Fruit fly (Drosophila melanogaster): Measurements from ENCODE around the gene Mrgn1.

Mrgn1 gene

dm6 chrX:13736174-13736482 lies 14.4 kb upstream of the Mrgn1 start, which contains the start of gene g:
g (minus strand) TSS chrX:13736278.
- no peak for TF ChIP-seq ttk (optimal IDR thresholded peaks at IDR 0.05)
- TF ChIP-seq Myc (optimal IDR thresholded peaks at IDR 0.05), result no peak
- no peak for TF ChIP-seq Sin3A (optimal IDR thresholded peaks at IDR 0.05)
- no peak for TF ChIP-seq psq (optimal IDR thresholded peaks at IDR 0.05)
- no peak for TF ChIP-seq h (optimal IDR thresholded peaks at IDR 0.05)
- TF ChIP-seq insv (optimal IDR thresholded peaks at IDR 0.05), result no peak

- TF ChIP-seq Sin3A (optimal IDR thresholded peaks at IDR 0.05) (no peak), ttk (optimal IDR thresholded peaks at IDR 0.05) (no peak), h (optimal IDR thresholded peaks at IDR 0.05) (no peak), insv (optimal IDR thresholded peaks at IDR 0.05) (no peak), psq (optimal IDR thresholded peaks at IDR 0.05) (no peak), Myc (optimal IDR thresholded peaks at IDR 0.05) (no peak)
These were observed 13.8 kb upstream of the Mrgn1 start for dm6 chrX:13735322-13736173.

DNA sequence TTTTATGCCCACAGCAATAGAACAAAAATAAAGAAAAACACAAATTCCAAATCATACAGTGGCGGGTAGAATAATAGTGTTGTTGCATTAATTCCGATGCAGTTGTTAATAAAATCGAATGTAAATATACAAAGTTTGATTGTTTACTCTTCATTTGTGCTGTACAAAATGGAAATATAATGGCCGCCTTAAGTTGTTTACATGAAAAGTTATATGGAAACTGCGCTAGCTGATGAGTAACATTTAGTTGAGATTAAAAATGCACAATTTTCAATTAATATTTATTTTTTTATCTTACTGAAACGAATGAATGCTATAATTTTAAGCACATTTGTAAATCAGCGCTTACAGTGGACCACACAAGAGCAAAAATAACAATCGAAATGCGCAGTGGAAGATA lies 13.1 kb upstream of the Mrgn1 start:
- TF ChIP-seq insv (optimal IDR thresholded peaks at IDR 0.05) (no peak), Sin3A (optimal IDR thresholded peaks at IDR 0.05) (no peak), ttk (optimal IDR thresholded peaks at IDR 0.05) (no peak), Myc (optimal IDR thresholded peaks at IDR 0.05) (no peak), h (optimal IDR thresholded peaks at IDR 0.05) (no peak), psq (optimal IDR thresholded peaks at IDR 0.05) (no peak)

dm6 chrX:13717982-13718402 lies 3.8 kb downstream of the Mrgn1 start, which contains the start of gene Nadsyn:
Nadsyn (minus strand) TSS chrX:13718285.
- TF ChIP-seq h (optimal IDR thresholded peaks at IDR 0.05) (no peak), Myc (optimal IDR thresholded peaks at IDR 0.05) (no peak), psq (optimal IDR thresholded peaks at IDR 0.05) (no peak), Sin3A (optimal IDR thresholded peaks at IDR 0.05) (no peak), ttk (optimal IDR thresholded peaks at IDR 0.05) (no peak), insv (optimal IDR thresholded peaks at IDR 0.05) (no peak)

DNA sequence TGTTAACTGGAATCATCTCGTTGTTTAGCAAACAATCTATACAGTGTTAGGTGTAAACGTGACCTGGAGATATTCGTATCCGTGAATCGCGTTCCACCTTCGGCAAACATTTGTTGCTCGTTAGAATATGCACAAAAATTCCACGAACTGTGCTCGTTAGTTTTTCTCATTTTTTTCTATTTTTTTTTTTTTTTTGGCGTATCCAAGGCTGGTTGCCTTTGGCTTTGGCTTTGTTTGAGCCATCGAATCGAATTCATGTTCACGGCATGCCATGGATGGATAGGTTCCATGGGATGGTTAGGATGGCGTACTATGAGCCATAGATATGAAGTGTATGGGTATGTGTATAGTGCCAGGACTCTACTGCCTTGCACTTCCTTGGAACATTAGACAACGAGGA lies 22.1 kb downstream of the Mrgn1 start:
- TF ChIP-seq psq (optimal IDR thresholded peaks at IDR 0.05), result no peak
- no peak for TF ChIP-seq Sin3A (optimal IDR thresholded peaks at IDR 0.05)
- TF ChIP-seq ttk (optimal IDR thresholded peaks at IDR 0.05), result no peak
- TF ChIP-seq insv (optimal IDR thresholded peaks at IDR 0.05), result no peak
- no peak for TF ChIP-seq h (optimal IDR thresholded peaks at IDR 0.05)
- TF ChIP-seq Myc (optimal IDR thresholded peaks at IDR 0.05), result no peak

DNA sequence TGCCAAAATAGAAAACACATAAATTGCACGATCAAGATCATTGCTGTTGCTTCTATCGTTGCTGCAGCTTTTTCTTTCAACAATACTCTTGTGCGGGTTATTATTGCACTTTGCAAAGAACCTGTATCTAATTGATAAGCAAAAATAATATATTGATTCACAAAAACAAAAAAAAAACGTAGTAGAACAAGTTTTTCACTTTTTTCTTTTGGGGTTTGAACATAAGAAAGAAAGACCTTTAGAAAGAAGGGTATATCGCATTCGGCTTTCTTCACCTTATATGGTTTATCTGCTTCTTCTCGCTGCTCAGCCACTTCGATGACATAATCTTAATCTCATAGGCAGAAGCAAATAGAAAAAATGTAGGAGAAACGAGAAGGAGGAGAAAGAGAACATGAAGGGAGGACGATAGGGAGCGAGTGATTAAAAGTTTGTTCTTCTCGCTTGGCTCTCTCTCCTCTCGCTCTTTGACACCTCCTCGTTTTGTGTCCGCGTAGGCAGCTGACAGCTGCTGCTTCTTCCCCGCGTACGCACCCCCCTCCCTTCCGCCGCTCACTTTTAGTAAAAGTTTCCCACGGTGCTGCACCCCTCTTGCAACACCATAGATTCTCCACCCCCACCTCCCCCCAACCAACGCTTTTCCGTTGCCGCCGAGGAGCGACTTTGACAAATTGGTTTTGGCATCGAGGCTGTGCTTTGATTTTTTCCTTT lies 22.9 kb downstream of the Mrgn1 start:
- no peak for TF ChIP-seq h (optimal IDR thresholded peaks at IDR 0.05)
- no peak for TF ChIP-seq Myc (optimal IDR thresholded peaks at IDR 0.05)
- TF ChIP-seq insv (optimal IDR thresholded peaks at IDR 0.05), result no peak
- TF ChIP-seq psq (optimal IDR thresholded peaks at IDR 0.05), result no peak
- no peak for TF ChIP-seq Sin3A (optimal IDR thresholded peaks at IDR 0.05)
- TF ChIP-seq ttk (optimal IDR thresholded peaks at IDR 0.05), result no peak

DNA sequence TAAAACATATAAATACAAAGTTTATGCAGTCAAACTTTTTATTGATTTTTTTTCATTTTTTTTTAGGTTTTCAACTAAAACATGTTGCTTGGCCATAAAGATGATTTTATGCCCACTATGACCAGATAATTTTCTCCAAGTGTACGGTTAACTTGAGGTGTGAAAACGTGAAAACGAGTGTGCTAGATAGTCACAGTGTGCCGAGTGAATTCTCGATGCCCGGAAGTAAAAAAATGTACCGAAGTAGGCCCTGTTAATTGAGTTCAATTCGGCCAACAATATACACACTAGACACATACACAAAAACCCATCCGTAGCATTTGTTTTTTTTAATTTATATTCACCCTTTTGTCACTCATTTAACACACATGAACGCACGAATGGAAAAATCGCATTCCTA lies 29.8 kb downstream of the Mrgn1 start, which contains the start of gene Nna1:
Gene Nna1 (plus strand): TSS at position 301 of the 400 bp plus-strand sequence.
- TF ChIP-seq h (optimal IDR thresholded peaks at IDR 0.05) (no peak), psq (optimal IDR thresholded peaks at IDR 0.05) (no peak), ttk (optimal IDR thresholded peaks at IDR 0.05) (no peak), insv (optimal IDR thresholded peaks at IDR 0.05) (no peak), Sin3A (optimal IDR thresholded peaks at IDR 0.05) (no peak), Myc (optimal IDR thresholded peaks at IDR 0.05) (no peak)

DNA sequence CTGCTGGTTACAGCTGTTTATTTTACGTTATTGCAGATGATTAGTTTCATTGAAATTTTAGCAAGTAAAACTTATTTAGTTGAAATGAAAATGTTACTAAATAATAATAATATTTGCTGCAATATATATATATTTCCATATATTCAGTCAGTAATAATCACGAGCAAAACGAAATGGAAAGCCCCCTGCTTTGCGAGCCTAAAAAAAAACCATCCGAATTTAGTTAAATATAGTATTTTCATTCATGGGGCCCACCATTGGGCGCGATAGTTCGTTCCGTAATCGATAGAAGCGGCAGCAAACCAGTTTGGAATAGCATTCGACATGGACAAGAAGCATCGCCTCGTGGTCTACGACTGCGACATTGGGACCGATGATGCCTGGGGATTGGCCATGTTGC lies 39.1 kb downstream of the Mrgn1 start, which contains the start of gene CG11158:
Gene CG11158 (plus strand): TSS at position 301 of the 400 bp plus-strand sequence.
- no peak for TF ChIP-seq h (optimal IDR thresholded peaks at IDR 0.05)
- no peak for TF ChIP-seq psq (optimal IDR thresholded peaks at IDR 0.05)
- no peak for TF ChIP-seq insv (optimal IDR thresholded peaks at IDR 0.05)
- no peak for TF ChIP-seq Sin3A (optimal IDR thresholded peaks at IDR 0.05)
- TF ChIP-seq ttk (optimal IDR thresholded peaks at IDR 0.05), result no peak
- TF ChIP-seq Myc (optimal IDR thresholded peaks at IDR 0.05), result no peak

DNA sequence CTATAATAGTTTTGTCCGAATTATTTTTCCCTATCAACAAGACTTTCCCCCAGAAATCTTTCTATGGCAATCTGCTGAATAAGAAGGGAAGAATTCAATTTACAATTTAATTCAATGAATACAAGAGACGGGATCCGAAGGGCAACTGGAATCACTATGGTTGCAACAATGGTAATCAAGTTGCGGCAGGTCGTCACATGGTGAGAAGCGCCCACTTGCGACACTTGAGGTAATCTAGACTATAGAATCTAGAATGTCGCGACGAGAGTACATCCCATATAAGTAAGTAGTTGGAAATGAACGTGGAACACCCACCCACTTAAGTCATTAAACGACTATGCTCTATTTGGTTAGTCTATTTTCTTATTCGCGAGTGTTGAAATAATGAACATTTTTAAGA lies 39.9 kb downstream of the Mrgn1 start:
- TF ChIP-seq ttk (optimal IDR thresholded peaks at IDR 0.05), result no peak
- TF ChIP-seq Sin3A (optimal IDR thresholded peaks at IDR 0.05), result no peak
- TF ChIP-seq Myc (optimal IDR thresholded peaks at IDR 0.05), result no peak
- TF ChIP-seq h (optimal IDR thresholded peaks at IDR 0.05), result no peak

DNA sequence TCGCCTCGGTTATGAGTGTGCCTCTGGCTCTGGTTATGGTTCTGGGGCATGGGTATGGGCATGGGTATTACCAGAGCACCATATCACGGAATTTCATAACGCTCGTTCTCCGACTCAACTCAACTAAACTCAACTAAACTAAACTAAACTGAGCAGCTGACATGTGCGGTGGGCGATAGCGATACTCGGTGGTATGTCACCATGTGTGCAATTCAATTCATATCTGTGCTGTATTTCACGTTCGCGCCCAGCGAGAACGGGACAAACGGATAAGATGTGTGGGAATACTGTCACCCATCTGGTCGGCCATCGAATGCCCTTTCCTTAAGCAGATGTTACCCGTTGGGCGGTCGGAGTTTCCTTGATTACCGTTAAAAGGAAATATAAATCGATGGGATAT lies 41.5 kb downstream of the Mrgn1 start, which contains the start of gene CG12177:
Gene CG12177 (minus strand): TSS at position 239 of the 400 bp plus-strand sequence.
- TF ChIP-seq Myc (optimal IDR thresholded peaks at IDR 0.05) (no peak), ttk (optimal IDR thresholded peaks at IDR 0.05) (no peak), Sin3A (optimal IDR thresholded peaks at IDR 0.05) (no peak), psq (optimal IDR thresholded peaks at IDR 0.05) (no peak), insv (optimal IDR thresholded peaks at IDR 0.05) (no peak), h (optimal IDR thresholded peaks at IDR 0.05) (no peak)

dm6 chrX:13679565-13679964 lies 42.2 kb downstream of the Mrgn1 start:
- TF ChIP-seq ttk (optimal IDR thresholded peaks at IDR 0.05), result no peak
- TF ChIP-seq psq (optimal IDR thresholded peaks at IDR 0.05), result no peak
- no peak for TF ChIP-seq insv (optimal IDR thresholded peaks at IDR 0.05)
- no peak for TF ChIP-seq Sin3A (optimal IDR thresholded peaks at IDR 0.05)
- TF ChIP-seq h (optimal IDR thresholded peaks at IDR 0.05), result no peak
- no peak for TF ChIP-seq Myc (optimal IDR thresholded peaks at IDR 0.05)

DNA sequence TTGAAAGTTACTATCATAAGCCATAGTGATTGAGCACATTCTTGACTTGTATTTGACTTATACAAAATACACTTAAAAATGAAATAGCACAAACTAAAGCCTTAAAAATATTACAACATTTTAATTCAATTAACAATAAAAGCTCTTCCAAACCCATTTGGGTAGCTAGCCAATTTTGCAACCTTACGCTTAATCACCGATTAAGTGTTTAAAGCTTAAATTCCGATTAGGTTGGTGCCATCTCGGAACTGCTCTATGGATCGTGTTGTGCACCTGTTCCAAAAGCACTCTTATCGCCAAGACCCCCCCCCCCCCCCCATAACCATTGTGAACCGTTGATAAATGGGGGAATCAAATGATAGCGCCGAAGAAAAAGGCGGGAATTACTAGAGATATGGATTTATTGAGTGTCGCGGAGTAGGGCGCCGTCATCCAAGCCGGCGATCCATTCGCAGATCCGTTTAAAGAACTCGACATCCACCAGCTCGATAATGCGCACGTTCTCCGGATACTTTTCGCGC lies 43.7 kb downstream of the Mrgn1 start:
- TF ChIP-seq insv (optimal IDR thresholded peaks at IDR 0.05) (no peak), h (optimal IDR thresholded peaks at IDR 0.05) (no peak), ttk (optimal IDR thresholded peaks at IDR 0.05) (no peak)
